Fruit fly (Drosophila melanogaster): ENCODE data around the gene Cpr72Ea.

The Cpr72Ea gene

DNA sequence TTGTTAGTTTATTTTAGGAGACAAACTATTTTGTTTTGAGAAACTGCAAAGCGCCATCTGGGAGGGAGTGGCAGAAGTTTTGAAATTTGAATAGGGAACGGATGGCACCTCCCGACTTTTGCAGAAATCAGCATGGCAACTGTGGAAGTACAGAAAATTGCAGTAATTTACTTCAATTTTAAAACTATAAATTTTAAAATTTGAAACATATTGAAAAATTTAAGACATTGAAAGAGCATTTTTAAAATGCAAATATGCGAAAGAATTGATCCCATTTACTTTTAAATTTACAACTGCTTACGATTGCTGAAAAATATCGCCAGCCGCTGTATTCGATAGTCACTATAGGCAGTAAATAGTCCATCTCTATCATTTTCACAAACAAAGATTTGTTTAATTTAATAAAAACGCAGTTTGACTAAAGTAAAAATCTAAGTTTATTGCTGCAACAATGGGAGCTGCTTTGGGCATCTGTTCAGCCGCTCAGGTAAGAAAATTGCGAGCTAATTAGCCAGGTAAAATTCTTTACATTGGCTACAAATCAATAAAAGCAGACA lies 50.1 kb downstream of the Cpr72Ea start, which contains the start of gene Serinc (continued):
- peak; percentile 54 for TF ChIP-seq Camta (GFP tag; optimal IDR thresholded peaks at IDR 0.05)
- peak; percentile 22 for TF ChIP-seq emc (GFP tag; optimal IDR thresholded peaks at IDR 0.05)
- no peak; the same call in 1 of the 2 replicates for TF ChIP-seq Xrp1 (GFP tag; IDR thresholded peaks at IDR 0.05)
- TF ChIP-seq Doc2 (GFP tag; IDR thresholded peaks at IDR 0.05): no peak
- TF ChIP-seq Awh (GFP tag; IDR thresholded peaks at IDR 0.05): no peak
- peak; percentile 97 for TF ChIP-seq zen2 (GFP tag; IDR thresholded peaks at IDR 0.05; ENCODE audit: partially characterized antibody)
- TF ChIP-seq sc (optimal IDR thresholded peaks at IDR 0.05): no peak
- TF ChIP-seq sc (GFP tag; optimal IDR thresholded peaks at IDR 0.05): peak; percentile 5
- TF ChIP-seq kay (GFP tag; optimal IDR thresholded peaks at IDR 0.05): no peak
- TF ChIP-seq phol (tag; optimal IDR thresholded peaks at IDR 0.05): peak; percentile 75
- TF ChIP-seq Hr78 (GFP tag; optimal IDR thresholded peaks at IDR 0.05): no peak
- TF ChIP-seq ems (GFP tag; optimal IDR thresholded peaks at IDR 0.05): peak; percentile 42
- TF ChIP-seq CG6272 (GFP tag; IDR thresholded peaks at IDR 0.05): peak; percentile 47; the same call in 1 of the 2 replicates
- TF ChIP-seq CG13123 (GFP tag; optimal IDR thresholded peaks at IDR 0.05): no peak
- peak; percentile 99 for TF ChIP-seq knrl (GFP tag; IDR thresholded peaks at IDR 0.05; ENCODE audit: partially characterized antibody)
- no peak for TF ChIP-seq Sox100B (GFP tag; optimal IDR thresholded peaks at IDR 0.05)
- TF ChIP-seq stwl (tag; optimal IDR thresholded peaks at IDR 0.05): peak; percentile 48
- peak; percentile 67 for TF ChIP-seq CG33213 (GFP tag; optimal IDR thresholded peaks at IDR 0.05)
- no peak for TF ChIP-seq Deaf1 (tag; optimal IDR thresholded peaks at IDR 0.05)
- TF ChIP-seq chif (GFP tag; optimal IDR thresholded peaks at IDR 0.05): peak; percentile 12 to 41
- no peak for TF ChIP-seq CG8478 (optimal IDR thresholded peaks at IDR 0.05)
- TF ChIP-seq z (GFP tag; IDR thresholded peaks at IDR 0.05): no peak
- peak; percentile 25 for TF ChIP-seq CG34376 (GFP tag; optimal IDR thresholded peaks at IDR 0.05)
- TF ChIP-seq CG12391 (tag; optimal IDR thresholded peaks at IDR 0.05): peak; percentile 78
- TF ChIP-seq Meics (GFP tag; optimal IDR thresholded peaks at IDR 0.05): peak; percentile 57
- no peak for TF ChIP-seq CG1832 (GFP tag; optimal IDR thresholded peaks at IDR 0.05)
- TF ChIP-seq sd (tag; optimal IDR thresholded peaks at IDR 0.05): peak; percentile 22
- 0 out of 3 replicates have a peak, but pooled peaks have one; percentile 14 for TF ChIP-seq CG34422 (GFP tag; IDR thresholded peaks at IDR 0.05)
- no peak for TF ChIP-seq hth (optimal IDR thresholded peaks at IDR 0.05)
- TF ChIP-seq CG7357 (GFP tag; IDR thresholded peaks at IDR 0.05): no peak
- no peak for TF ChIP-seq CG32767 (GFP tag; IDR thresholded peaks at IDR 0.05)
- peak; percentile 30; the same call in 1 of the 3 replicates for TF ChIP-seq croc (GFP tag; conservative IDR thresholded peaks at IDR 0.05)
- TF ChIP-seq Dad (GFP tag; optimal IDR thresholded peaks at IDR 0.05): peak; percentile 69
- peak; percentile 6 for TF ChIP-seq wek (GFP tag; optimal IDR thresholded peaks at IDR 0.05)
- TF ChIP-seq Nf-YB (GFP tag; optimal IDR thresholded peaks at IDR 0.05): peak; percentile 37
- peak; percentile 97 for TF ChIP-seq inv (GFP tag; IDR thresholded peaks at IDR 0.05; ENCODE audit: partially characterized antibody)
- TF ChIP-seq CTCF (GFP tag; optimal IDR thresholded peaks at IDR 0.05): peak; percentile 97
- TF ChIP-seq tin (GFP tag; optimal IDR thresholded peaks at IDR 0.05): peak; percentile 73
- peak; percentile 81 for TF ChIP-seq CG9437 (GFP tag; optimal IDR thresholded peaks at IDR 0.05)
- no peak for TF ChIP-seq nom (GFP tag; optimal IDR thresholded peaks at IDR 0.05)
- no peak for TF ChIP-seq HmgD (GFP tag; optimal IDR thresholded peaks at IDR 0.05)
- TF ChIP-seq D19A (tag; optimal IDR thresholded peaks at IDR 0.05): no peak
- no peak for TF ChIP-seq Drgx (GFP tag; IDR thresholded peaks at IDR 0.05)
- TF ChIP-seq CG12155 (GFP tag; optimal IDR thresholded peaks at IDR 0.05): peak; percentile 30
- TF ChIP-seq NK7.1 (GFP tag; optimal IDR thresholded peaks at IDR 0.05): no peak
- peak; percentile 25 for TF ChIP-seq CG12236 (GFP tag; optimal IDR thresholded peaks at IDR 0.05)
- TF ChIP-seq CG11696 (GFP tag; IDR thresholded peaks at IDR 0.05): no peak
- no peak for TF ChIP-seq eve (GFP tag; optimal IDR thresholded peaks at IDR 0.05)
- peak; percentile 98 for TF ChIP-seq amos (GFP tag; IDR thresholded peaks at IDR 0.05; ENCODE audit: partially characterized antibody)
- TF ChIP-seq CG10321 (GFP tag; IDR thresholded peaks at IDR 0.05): no peak
- TF ChIP-seq CG3281 (GFP tag; optimal IDR thresholded peaks at IDR 0.05): peak; percentile 32
- peak; percentile 55 for TF ChIP-seq CG17359 (tag; optimal IDR thresholded peaks at IDR 0.05)
